Fruit fly (Drosophila melanogaster) S2 (cell line): ENCODE data around the gene CG32106.
A peak's percentile ranks its signal among the peaks of the same experiment; 100 is the strongest.

ENCODE experiments used
- CG8478 ChIP-seq: fragments of >200 bp; optimal IDR thresholded peaks from 2 replicates; lab custom pipeline; 2018
- CTCF ChIP-seq, 2 experiments: fragments of >200 bp; optimal IDR thresholded peaks; 2 replicates each; lab custom pipeline; 2018

DNA sequence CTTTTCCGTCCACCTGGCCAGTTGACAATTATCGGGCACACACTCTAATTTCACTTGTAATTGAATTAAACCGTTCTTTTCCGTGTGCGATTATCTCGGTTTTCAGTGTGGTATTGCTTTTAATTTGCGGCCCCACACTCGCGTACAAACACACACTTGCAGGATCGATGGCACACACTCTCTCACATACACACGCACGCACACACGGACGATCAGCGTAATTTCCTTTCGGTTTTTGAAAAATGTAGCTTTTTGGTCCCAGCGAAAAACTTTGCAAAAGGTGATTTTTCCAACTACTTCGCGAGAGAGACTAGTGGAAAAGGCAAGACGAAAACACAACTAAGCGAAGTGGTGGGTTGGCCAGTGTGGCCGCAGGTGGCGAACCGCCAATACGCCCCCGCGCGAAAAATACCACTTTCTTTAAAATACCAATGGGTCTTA, 26.2 kb upstream of the CG32106 start, which contains the start of gene Atg1:
- peak; percentile 6 to 15 for TF ChIP-seq CTCF (optimal IDR thresholded peaks at IDR 0.05; lab: Kevin White, UChicago)
- no peak for TF ChIP-seq CG8478
